Fruit fly (Drosophila melanogaster): Measurements from ENCODE around the gene ase.

Gene ase

DNA sequence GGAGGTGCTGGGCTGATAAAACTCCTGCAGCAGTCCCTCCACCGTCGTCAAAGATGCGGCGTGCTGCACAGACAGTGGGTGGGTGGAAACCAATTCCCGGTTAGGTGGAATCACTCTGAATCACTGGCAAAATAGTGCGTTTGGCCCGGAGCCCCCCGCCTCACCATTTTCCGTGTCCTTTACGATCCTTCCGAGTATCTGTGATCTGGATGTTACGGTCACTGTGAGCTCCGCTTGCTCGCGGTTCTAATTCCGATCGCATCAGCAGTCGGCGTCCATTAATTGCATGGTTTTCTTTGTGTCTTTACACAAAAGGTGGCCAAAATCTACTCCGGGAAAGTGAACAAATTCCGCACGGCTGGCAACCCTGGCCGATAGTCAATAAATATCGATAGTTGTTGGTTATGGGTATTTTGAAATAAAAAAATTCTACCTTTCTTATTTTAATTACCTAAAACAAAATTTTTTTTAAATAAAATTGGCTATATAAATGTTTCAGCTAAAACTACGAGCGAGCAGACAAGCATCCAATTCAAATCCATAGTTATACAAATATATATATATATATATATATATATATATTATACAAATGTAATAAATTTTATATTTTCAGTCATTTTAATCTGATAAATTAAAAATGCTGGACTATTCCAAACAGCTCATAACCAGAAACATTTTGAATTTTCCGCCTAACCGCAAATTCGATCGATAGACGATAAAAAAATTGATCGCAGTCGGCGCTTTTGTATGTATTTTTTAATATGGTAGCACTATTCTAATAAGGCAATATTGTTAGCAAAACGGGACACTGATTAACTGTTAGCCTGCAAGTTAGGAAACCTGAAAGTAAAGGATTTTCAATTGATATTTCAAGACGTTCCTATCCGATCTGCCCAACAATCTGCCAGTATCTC is 15.9 kb downstream of the ase start, which contains the start of the genes ebo and CG13373 (continued):
- no peak for TF ChIP-seq ken (GFP tag; IDR thresholded peaks at IDR 0.05)
- TF ChIP-seq zen2 (GFP tag; IDR thresholded peaks at IDR 0.05; ENCODE audit: partially characterized antibody) = no peak; the same call in 2 of the 3 replicates
- TF ChIP-seq croc (GFP tag; conservative IDR thresholded peaks at IDR 0.05) = no peak
- TF ChIP-seq CG9797 (GFP tag; optimal IDR thresholded peaks at IDR 0.05) = no peak
- peak; percentile 21 for TF ChIP-seq CG30020 (tag; optimal IDR thresholded peaks at IDR 0.05)
- TF ChIP-seq CG11695 (GFP tag; IDR thresholded peaks at IDR 0.05) = no peak
- TF ChIP-seq Hmr (GFP tag; optimal IDR thresholded peaks at IDR 0.05) = no peak
- no peak for TF ChIP-seq CG1647 (GFP tag; optimal IDR thresholded peaks at IDR 0.05)
- no peak for TF ChIP-seq btn (GFP tag; optimal IDR thresholded peaks at IDR 0.05)
- TF ChIP-seq fd64A (GFP tag; optimal IDR thresholded peaks at IDR 0.05) = no peak
- TF ChIP-seq pum (GFP tag; optimal IDR thresholded peaks at IDR 0.05) = no peak
- TF ChIP-seq dysf (GFP tag; IDR thresholded peaks at IDR 0.05) = peak; percentile 19; the same call in 1 of the 3 replicates
- TF ChIP-seq CG3065 (GFP tag; optimal IDR thresholded peaks at IDR 0.05) = no peak
- no peak for TF ChIP-seq Hr78 (GFP tag; optimal IDR thresholded peaks at IDR 0.05)
- TF ChIP-seq Myb (GFP tag; optimal IDR thresholded peaks at IDR 0.05) = peak; percentile 11
- TF ChIP-seq hb (GFP tag; IDR thresholded peaks at IDR 0.05; ENCODE audit: partially characterized antibody) = no peak
- TF ChIP-seq jing (GFP tag; optimal IDR thresholded peaks at IDR 0.05) = no peak
- TF ChIP-seq CG16863 (GFP tag; optimal IDR thresholded peaks at IDR 0.05) = no peak
- TF ChIP-seq jumu (GFP tag; optimal IDR thresholded peaks at IDR 0.05) = no peak
- TF ChIP-seq CG3995 (GFP tag; optimal IDR thresholded peaks at IDR 0.05) = no peak
- TF ChIP-seq Opbp (GFP tag; IDR thresholded peaks at IDR 0.05; ENCODE audit: partially characterized antibody) = peak; percentile 63; the same call in 2 of the 3 replicates
- TF ChIP-seq wor (GFP tag; IDR thresholded peaks at IDR 0.05) = no peak
- TF ChIP-seq Nf-YC (tag; optimal IDR thresholded peaks at IDR 0.05) = no peak
- no peak for TF ChIP-seq fd3F (GFP tag; optimal IDR thresholded peaks at IDR 0.05)
- TF ChIP-seq MBD-R2 (GFP tag; IDR thresholded peaks at IDR 0.05) = peak; percentile 30; the same call in 1 of the 2 replicates
- TF ChIP-seq CG15011 (GFP tag; optimal IDR thresholded peaks at IDR 0.05) = no peak
- TF ChIP-seq Fer2 (tag; optimal IDR thresholded peaks at IDR 0.05) = no peak
- no peak for TF ChIP-seq pfk (GFP tag; optimal IDR thresholded peaks at IDR 0.05)
- no peak for TF ChIP-seq CG3838 (GFP tag; optimal IDR thresholded peaks at IDR 0.05)
- no peak for TF ChIP-seq Aef1 (GFP tag; IDR thresholded peaks at IDR 0.05)
- TF ChIP-seq ham (GFP tag; IDR thresholded peaks at IDR 0.05) = no peak
- TF ChIP-seq shn (GFP tag; optimal IDR thresholded peaks at IDR 0.05) = no peak
- no peak for TF ChIP-seq Bteb2 (GFP tag; optimal IDR thresholded peaks at IDR 0.05)
- TF ChIP-seq Dref (GFP tag; IDR thresholded peaks at IDR 0.05) = peak; percentile 73
- TF ChIP-seq fd96Cb (tag; optimal IDR thresholded peaks at IDR 0.05) = no peak
- TF ChIP-seq CG1832 (GFP tag; optimal IDR thresholded peaks at IDR 0.05) = no peak
- TF ChIP-seq CG7786 (GFP tag; optimal IDR thresholded peaks at IDR 0.05) = no peak
- no peak for TF ChIP-seq H15 (GFP tag; IDR thresholded peaks at IDR 0.05)
- no peak for TF ChIP-seq fru (optimal IDR thresholded peaks at IDR 0.05)
- no peak for TF ChIP-seq sd (tag; optimal IDR thresholded peaks at IDR 0.05)
- TF ChIP-seq Tbp (GFP tag; optimal IDR thresholded peaks at IDR 0.05) = no peak
- 0 out of 3 replicates have a peak, but pooled peaks have one; percentile 7 for TF ChIP-seq ci (GFP tag; IDR thresholded peaks at IDR 0.05)
- TF ChIP-seq peb (GFP tag; IDR thresholded peaks at IDR 0.05) = no peak
- TF ChIP-seq Dip3 (GFP tag; optimal IDR thresholded peaks at IDR 0.05) = peak; percentile 23
- TF ChIP-seq Gug (GFP tag; IDR thresholded peaks at IDR 0.05) = no peak
- TF ChIP-seq sr (GFP tag; IDR thresholded peaks at IDR 0.05) = no peak
- no peak for TF ChIP-seq Awh (GFP tag; IDR thresholded peaks at IDR 0.05)
- no peak for TF ChIP-seq NC2α (GFP tag; optimal IDR thresholded peaks at IDR 0.05)
- no peak for TF ChIP-seq CG8089 (GFP tag; optimal IDR thresholded peaks at IDR 0.05)
- no peak for TF ChIP-seq CG4730 (GFP tag; IDR thresholded peaks at IDR 0.05)

Measured in whole organism, embryonic.